Worm (Caenorhabditis elegans): Measurements from ENCODE around the gene K07E3.9.

Gene K07E3.9

ce11 chrX:8155969-8156368, 47.9 kb downstream of the K07E3.9 start (continued):
- TF ChIP-seq C06A6.2 (GFP tag; conservative IDR thresholded peaks at IDR 0.05) (no peak), nfya-2 (GFP tag; IDR thresholded peaks at IDR 0.05) (no peak), rcor-1 (GFP tag; IDR thresholded peaks at IDR 0.05) (no peak), fkh-3 (tag; optimal IDR thresholded peaks at IDR 0.05) (no peak), ekl-4 (GFP tag; IDR thresholded peaks at IDR 0.05) (peak; percentile 67; the same call in 1 of the 2 replicates), lin-35 (GFP tag; optimal IDR thresholded peaks at IDR 0.05) (peak in 1 of 3 experiments; percentile 35), him-1 (tag; optimal IDR thresholded peaks at IDR 0.05) (no peak), athp-1 (tag; optimal IDR thresholded peaks at IDR 0.05) (no peak), hmg-1.2 (GFP tag; IDR thresholded peaks at IDR 0.05) (peak; percentile 69), bed-2 (GFP tag; IDR thresholded peaks at IDR 0.05) (no peak), nhr-80 (tag; optimal IDR thresholded peaks at IDR 0.05) (no peak), Y79H2A.3 (GFP tag; conservative IDR thresholded peaks at IDR 0.05) (no peak), let-526 (GFP tag; IDR thresholded peaks at IDR 0.05) (peak; percentile 60; the same call in 1 of the 2 replicates), nhr-90 (tag; optimal IDR thresholded peaks at IDR 0.05) (no peak), snpc-4 (GFP tag; optimal IDR thresholded peaks at IDR 0.05) (no peak), snpc-4 (tag; optimal IDR thresholded peaks at IDR 0.05) (no peak), B0261.1 (tag; optimal IDR thresholded peaks at IDR 0.05) (no peak)

ce11 chrX:8156502-8156901, 48.5 kb downstream of the K07E3.9 start:
- TF ChIP-seq K11D2.4 (GFP tag; IDR thresholded peaks at IDR 0.05) (no peak), dpff-1 (tag; optimal IDR thresholded peaks at IDR 0.05) (no peak), ccch-3 (GFP tag; optimal IDR thresholded peaks at IDR 0.05) (no peak), attf-5 (GFP tag; optimal IDR thresholded peaks at IDR 0.05) (no peak), hmg-20 (GFP tag; IDR thresholded peaks at IDR 0.05) (0 out of 2 replicates have a peak, but pooled peaks have one; percentile 51), ztf-22 (GFP tag; optimal IDR thresholded peaks at IDR 0.05) (no peak), snpc-3.4 (tag; optimal IDR thresholded peaks at IDR 0.05) (peak; percentile 78), ceh-58 (GFP tag; IDR thresholded peaks at IDR 0.05) (no peak), zim-3 (tag; optimal IDR thresholded peaks at IDR 0.05) (no peak), somi-1 (GFP tag; optimal IDR thresholded peaks at IDR 0.05) (no peak), hmg-1.2 (GFP tag; IDR thresholded peaks at IDR 0.05) (peak; percentile 71), madf-3 (GFP tag; IDR thresholded peaks at IDR 0.05) (no peak), sptf-2 (GFP tag; optimal IDR thresholded peaks at IDR 0.05) (no peak), C06A6.2 (GFP tag; conservative IDR thresholded peaks at IDR 0.05) (no peak), akir-1 (GFP tag; optimal IDR thresholded peaks at IDR 0.05) (no peak), lin-35 (GFP tag; optimal IDR thresholded peaks at IDR 0.05) (no peak), ceh-79 (tag; optimal IDR thresholded peaks at IDR 0.05) (no peak), B0019.2 (GFP tag; conservative IDR thresholded peaks at IDR 0.05) (no peak), Y56A3A.18 (GFP tag; IDR thresholded peaks at IDR 0.05) (peak; percentile 75; the same call in 1 of the 2 replicates), T26A5.8 (tag; optimal IDR thresholded peaks at IDR 0.05) (no peak), snpc-1.3 (tag; optimal IDR thresholded peaks at IDR 0.05; ENCODE audit: insufficient read depth) (no peak), lin-26 (GFP tag; IDR thresholded peaks at IDR 0.05) (peak; percentile 78), bed-1 (GFP tag; IDR thresholded peaks at IDR 0.05) (no peak), let-607 (tag; optimal IDR thresholded peaks at IDR 0.05) (no peak), F52B5.7 (tag; optimal IDR thresholded peaks at IDR 0.05) (no peak), F37B4.10 (GFP tag; IDR thresholded peaks at IDR 0.05) (0 out of 2 replicates have a peak, but pooled peaks have one; percentile 36), F10E7.11 (tag; optimal IDR thresholded peaks at IDR 0.05) (no peak), mes-4 (tag; optimal IDR thresholded peaks at IDR 0.05) (no peak), ceh-100 (GFP tag; IDR thresholded peaks at IDR 0.05) (no peak), tbx-9 (tag; optimal IDR thresholded peaks at IDR 0.05; ENCODE audit: borderline replicate concordance) (no peak), fkh-3 (tag; optimal IDR thresholded peaks at IDR 0.05) (no peak), F55B11.4 (tag; optimal IDR thresholded peaks at IDR 0.05; ENCODE audit: borderline replicate concordance, insufficient read depth) (no peak), madf-10 (tag; optimal IDR thresholded peaks at IDR 0.05) (no peak), ceh-27 (GFP tag; optimal IDR thresholded peaks at IDR 0.05) (no peak), him-1 (tag; optimal IDR thresholded peaks at IDR 0.05) (peak; percentile 68), T07F8.4 (tag; optimal IDR thresholded peaks at IDR 0.05) (no peak)

Measured in whole organism, young adult.